Fruit fly (Drosophila melanogaster) whole organism, prepupa: ENCODE data around the gene CG7841.

Experiments used
- CG11902 ChIP-seq: fragments of 200-800 bp; sonication (Bioruptor generic); optimal IDR thresholded peaks from 3 replicates; lab custom pipeline; 2016; ENCODE audit warnings: missing biosample characterization, missing genetic modification characterization
- CG31627 ChIP-seq: fragments of 200-800 bp; sonication (Bioruptor generic); optimal IDR thresholded peaks from 3 replicates; lab custom pipeline; 2016; ENCODE audit warnings: missing biosample characterization, missing genetic modification characterization
- CG6163 ChIP-seq: fragments of 200-800 bp; sonication (Bioruptor generic); IDR thresholded peaks from 3 replicates; pipeline ENCODE4 v1.3.6; 2022; ENCODE audit warnings: missing biosample characterization, missing genetic modification characterization
- Eip75B ChIP-seq: fragments of 200-800 bp; sonication (Bioruptor generic); optimal IDR thresholded peaks from 3 replicates; lab custom pipeline; 2016; ENCODE audit warnings: missing biosample characterization, missing genetic modification characterization
- Smox ChIP-seq: fragments of 200-800 bp; sonication (Bioruptor generic); optimal IDR thresholded peaks from 3 replicates; lab custom pipeline; 2016; ENCODE audit warnings: missing biosample characterization, missing genetic modification characterization
- Sox14 ChIP-seq: fragments of 200-800 bp; sonication (Bioruptor generic); optimal IDR thresholded peaks from 3 replicates; lab custom pipeline; 2016; ENCODE audit warnings: missing biosample characterization, missing genetic modification characterization
- Sox15 ChIP-seq: fragments of 200-800 bp; sonication (Bioruptor generic); optimal IDR thresholded peaks from 3 replicates; lab custom pipeline; 2016; ENCODE audit warnings: missing biosample characterization, missing genetic modification characterization
- eg ChIP-seq: fragments of 200-800 bp; sonication (Bioruptor generic); IDR thresholded peaks from 3 replicates; pipeline ENCODE4 v1.3.6; 2022; ENCODE audit warnings: missing biosample characterization, missing genetic modification characterization
- fkh ChIP-seq: fragments of 200-800 bp; sonication (Bioruptor generic); optimal IDR thresholded peaks from 3 replicates; lab custom pipeline; 2017; ENCODE audit warnings: missing biosample characterization, mild to moderate bottlenecking, missing genetic modification characterization, moderate library complexity

DNA sequence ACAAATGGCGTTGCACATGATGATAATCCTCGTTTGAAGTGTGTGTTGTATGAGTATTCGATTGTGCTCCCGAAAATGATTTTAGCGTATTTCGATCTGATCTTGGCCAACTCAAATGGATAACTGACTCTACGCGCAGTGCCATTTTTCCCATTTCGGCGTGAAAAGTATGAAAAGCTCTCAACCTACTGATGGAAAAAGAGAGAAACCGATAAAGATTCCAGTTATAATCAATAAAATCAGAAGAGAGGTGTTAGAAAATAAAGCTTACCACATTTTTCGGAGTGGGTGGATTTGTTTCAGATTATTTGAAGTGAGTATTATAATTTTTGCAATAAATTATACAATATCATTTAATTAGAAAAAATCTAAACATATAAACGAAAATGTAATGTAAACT, 11.4 kb upstream of the CG7841 start, which contains the start of gene mex1:
- TF ChIP-seq fkh (GFP tag; lab: Kevin White, UChicago) (no peak), CG11902 (no peak), Sox15 (GFP tag; lab: Kevin White, UChicago) (no peak), CG31627 (no peak), eg (no peak), CG6163 (no peak), Smox (GFP tag; lab: Kevin White, UChicago) (no peak), Eip75B (GFP tag; lab: Kevin White, UChicago) (no peak), Sox14 (GFP tag; lab: Kevin White, UChicago) (no peak)
